Worm (Caenorhabditis elegans): ENCODE data around the gene Y32F6A.5.

DNA sequence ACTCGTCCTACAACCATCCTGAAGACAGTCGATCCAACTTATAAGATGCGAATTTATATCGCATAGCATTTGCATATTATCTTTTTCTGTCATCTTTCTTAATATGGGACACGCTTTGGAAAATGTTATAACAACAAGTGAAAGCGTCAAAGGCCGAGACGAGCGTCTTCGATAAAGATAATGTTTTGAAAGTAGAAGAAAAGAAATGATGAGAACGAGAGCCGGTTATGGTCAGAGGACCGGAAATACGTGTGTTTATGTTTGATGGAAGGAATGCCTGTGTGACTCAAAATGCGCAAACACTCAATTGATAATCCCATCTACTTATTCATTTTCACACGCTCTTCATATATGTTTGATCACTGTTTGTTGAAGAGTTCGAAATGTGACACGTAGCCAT, 49.6 kb upstream of the Y32F6A.5 start, which contains the start of gene C35A5.11:
- TF ChIP-seq nhr-11 (tag; optimal IDR thresholded peaks at IDR 0.05) (no peak), elt-3 (tag; optimal IDR thresholded peaks at IDR 0.05) (no peak), nhr-25 (tag; optimal IDR thresholded peaks at IDR 0.05) (no peak), nhr-12 (tag; optimal IDR thresholded peaks at IDR 0.05) (no peak), unc-62 (GFP tag; optimal IDR thresholded peaks at IDR 0.05) (no peak), alr-1 (tag; optimal IDR thresholded peaks at IDR 0.05) (no peak), nhr-21 (tag; optimal IDR thresholded peaks at IDR 0.05) (no peak), C34F6.9 (tag; optimal IDR thresholded peaks at IDR 0.05) (no peak), peb-1 (tag; optimal IDR thresholded peaks at IDR 0.05) (no peak), ztf-11 (tag; optimal IDR thresholded peaks at IDR 0.05) (no peak), mdl-1 (tag; optimal IDR thresholded peaks at IDR 0.05) (no peak), ama-1 (optimal IDR thresholded peaks at IDR 0.05) (no peak), elt-1 (tag; optimal IDR thresholded peaks at IDR 0.05) (no peak), nhr-237 (tag; optimal IDR thresholded peaks at IDR 0.05) (no peak)
